Worm (Caenorhabditis elegans): ENCODE measurements around the gene Y57G11C.36.

Y57G11C.36 gene

DNA sequence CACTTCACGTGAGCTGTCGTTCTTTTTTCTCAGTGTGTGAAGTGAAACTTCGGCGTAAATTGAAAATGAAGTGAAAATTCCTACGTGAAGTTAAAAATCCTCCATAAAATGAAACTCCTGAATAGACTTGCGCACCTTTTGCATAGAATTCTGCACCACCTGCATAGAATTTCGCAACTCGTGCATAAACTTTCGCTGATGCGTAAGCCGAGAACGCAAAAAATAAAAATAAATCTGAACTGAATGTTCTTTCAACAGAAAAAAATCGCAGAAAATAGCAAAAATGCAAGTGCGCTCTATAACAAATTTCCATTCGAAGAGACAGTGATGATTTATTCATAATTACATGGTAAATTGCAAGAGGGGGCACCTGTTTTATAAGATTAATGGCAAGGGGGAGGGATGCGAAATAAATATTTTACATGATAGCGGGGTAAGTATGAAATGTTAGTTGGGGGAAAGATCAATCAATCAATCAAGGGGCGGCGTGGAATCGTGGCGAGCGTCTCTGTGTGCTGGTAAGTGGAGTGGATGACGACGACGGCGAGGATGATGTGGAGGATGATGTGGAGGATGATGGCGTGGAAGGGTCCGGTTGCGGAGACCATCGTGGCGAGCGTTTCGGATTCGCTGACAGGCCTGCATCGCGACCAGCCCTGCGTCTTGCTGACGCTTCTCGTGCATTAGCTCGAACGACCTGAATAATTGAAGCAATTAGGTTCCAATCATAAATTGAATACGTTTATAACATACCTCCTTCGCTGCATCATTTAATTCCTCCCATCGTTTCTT lies at the start of gene Y57G11C.36 (continued):
- TF ChIP-seq Y95B8A.8 (GFP tag; IDR thresholded peaks at IDR 0.05) = no peak
- TF ChIP-seq ceh-100 (GFP tag; IDR thresholded peaks at IDR 0.05) = no peak
- TF ChIP-seq D2030.7 (GFP tag; IDR thresholded peaks at IDR 0.05) = no peak

DNA sequence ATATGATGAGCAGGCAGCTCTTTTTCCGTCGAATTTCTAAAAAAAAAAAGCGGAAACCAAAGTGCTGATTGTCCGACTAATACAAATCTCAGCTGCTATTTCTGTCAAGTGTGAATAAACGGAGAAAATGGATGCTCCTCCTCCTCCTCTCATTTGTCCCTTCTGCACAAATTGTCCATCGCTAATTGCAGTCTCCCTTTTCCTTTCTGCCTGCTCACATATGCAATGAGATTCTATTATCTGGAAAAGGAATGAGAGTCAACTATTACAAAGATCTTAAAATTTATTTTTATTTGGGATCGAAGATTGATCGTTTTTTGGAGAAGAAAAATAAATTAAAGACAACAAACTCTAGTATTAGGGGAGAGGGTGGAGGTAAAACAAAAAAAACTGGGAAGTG lies 48.7 kb upstream of the Y57G11C.36 start:
- TF ChIP-seq aptf-2 (GFP tag; conservative IDR thresholded peaks at IDR 0.05) (no peak), Y67H2A.10 (GFP tag; conservative IDR thresholded peaks at IDR 0.05) (no peak), him-1 (tag; optimal IDR thresholded peaks at IDR 0.05) (peak; percentile 24), F55B11.4 (tag; optimal IDR thresholded peaks at IDR 0.05; ENCODE audit: borderline replicate concordance, insufficient read depth) (no peak), tbp1 (GFP tag; optimal IDR thresholded peaks at IDR 0.05) (peak; percentile 41), attf-6 (GFP tag; IDR thresholded peaks at IDR 0.05) (peak; percentile 95), ZK185.1 (tag; optimal IDR thresholded peaks at IDR 0.05; ENCODE audit: poor library complexity, severe bottlenecking) (peak; percentile 41), lin-40 (tag; optimal IDR thresholded peaks at IDR 0.05) (peak; percentile 41), F33H1.4 (GFP tag; IDR thresholded peaks at IDR 0.05) (peak; percentile 33; the same call in 1 of the 2 replicates), madf-8 (GFP tag; conservative IDR thresholded peaks at IDR 0.05) (no peak), ceh-100 (GFP tag; IDR thresholded peaks at IDR 0.05) (0 out of 2 replicates have a peak, but pooled peaks have one; percentile 13), unc-62 (GFP tag; optimal IDR thresholded peaks at IDR 0.05) (no peak), lin-54 (GFP tag; optimal IDR thresholded peaks at IDR 0.05) (peak; percentile 60), hlh-12 (tag; optimal IDR thresholded peaks at IDR 0.05) (no peak), K11D2.4 (GFP tag; IDR thresholded peaks at IDR 0.05) (no peak), nhr-80 (tag; optimal IDR thresholded peaks at IDR 0.05) (peak; percentile 40), hrde-1 (tag; optimal IDR thresholded peaks at IDR 0.05; ENCODE audit: borderline replicate concordance) (peak; percentile 23), lin-35 (GFP tag; optimal IDR thresholded peaks at IDR 0.05) (peak in 1 of 3 experiments; percentile 29), nhr-179 (tag; optimal IDR thresholded peaks at IDR 0.05) (no peak), tlf-1 (GFP tag; optimal IDR thresholded peaks at IDR 0.05) (peak; percentile 76), B0035.1 (tag; optimal IDR thresholded peaks at IDR 0.05) (peak; percentile 47), snpc-4 (GFP tag; optimal IDR thresholded peaks at IDR 0.05) (peak; percentile 72), snpc-4 (tag; optimal IDR thresholded peaks at IDR 0.05) (peak in 3 of 4 experiments; percentile 3 to 92 (median 52)), Y79H2A.3 (GFP tag; conservative IDR thresholded peaks at IDR 0.05) (no peak), Y56A3A.18 (GFP tag; IDR thresholded peaks at IDR 0.05) (no peak; the same call in none of the 2 replicates), ama-1 (optimal IDR thresholded peaks at IDR 0.05) (peak; percentile 6), ama-1 (GFP tag; optimal IDR thresholded peaks at IDR 0.05) (peak; percentile 13 to 39), nhr-90 (tag; optimal IDR thresholded peaks at IDR 0.05) (peak; percentile 34), snpc-3.4 (tag; optimal IDR thresholded peaks at IDR 0.05) (peak; percentile 48), madf-10 (tag; optimal IDR thresholded peaks at IDR 0.05) (peak; percentile 76), ztf-18 (tag; optimal IDR thresholded peaks at IDR 0.05) (peak; percentile 49), Y95B8A.8 (GFP tag; IDR thresholded peaks at IDR 0.05) (no peak), nfyb-1 (GFP tag; IDR thresholded peaks at IDR 0.05) (no peak), cebp-1 (GFP tag; IDR thresholded peaks at IDR 0.05) (no peak), cebp-1 (tag; optimal IDR thresholded peaks at IDR 0.05) (no peak), hmg-1.2 (GFP tag; IDR thresholded peaks at IDR 0.05) (peak; percentile 24; the same call in 1 of the 2 replicates), T07F8.4 (tag; optimal IDR thresholded peaks at IDR 0.05) (no peak), F10E7.11 (tag; optimal IDR thresholded peaks at IDR 0.05) (peak; percentile 63), let-607 (tag; optimal IDR thresholded peaks at IDR 0.05) (peak; percentile 32 to 82), Y53G8AR.9 (GFP tag; conservative IDR thresholded peaks at IDR 0.05) (peak; percentile 87; the same call in 1 of the 2 replicates), egrh-3 (GFP tag; IDR thresholded peaks at IDR 0.05) (peak; percentile 8; the same call in 1 of the 2 replicates), mcd-1 (GFP tag; IDR thresholded peaks at IDR 0.05) (peak; percentile 41), pbrm-1 (GFP tag; IDR thresholded peaks at IDR 0.05) (peak; percentile 73), die-1 (tag; optimal IDR thresholded peaks at IDR 0.05) (peak; percentile 52)
